Worm (Caenorhabditis elegans) whole organism, L4/young adult: ENCODE data around the gene F46G11.2.

Experiments used
- W03F9.2 ChIP-seq: fragments of 150-350 bp; optimal IDR thresholded peaks from 2 replicates; lab custom pipeline; 2014; ENCODE audit warnings: missing biosample characterization, missing genetic modification characterization
- him-1 ChIP-seq: sonication (generic microtip); optimal IDR thresholded peaks from 2 replicates; lab custom pipeline; 2016; ENCODE audit warnings: missing genotype, missing genetic modification reagents, missing genetic modification characterization, missing compliant biosample characterization

DNA sequence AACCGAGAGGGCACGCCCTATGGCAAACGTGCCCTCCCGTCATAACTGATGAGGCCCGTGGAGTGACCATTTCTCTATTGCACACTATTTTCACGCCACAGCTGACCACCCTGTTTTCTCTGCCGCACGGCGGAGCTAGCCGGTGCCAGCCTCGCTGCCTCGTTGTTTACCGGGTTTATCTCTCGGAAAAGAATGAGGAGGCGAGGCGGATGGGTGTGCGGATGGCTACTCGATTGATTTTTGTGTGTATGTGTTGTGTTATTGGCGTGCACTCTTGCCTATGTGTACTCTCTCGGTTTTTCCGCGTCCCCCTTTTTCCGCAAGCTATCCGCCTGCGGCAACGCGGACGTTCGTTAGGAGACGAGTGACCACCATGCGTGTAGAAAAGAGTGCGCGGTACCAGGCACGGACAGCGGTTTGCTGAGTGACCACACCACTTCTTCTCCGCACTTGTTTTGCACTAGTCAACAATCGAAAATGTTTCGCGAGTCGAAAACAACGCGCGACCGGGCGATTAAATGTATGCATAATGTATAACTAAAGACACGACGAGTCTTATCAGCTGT is 24.1 kb downstream of the F46G11.2 start:
- no peak for TF ChIP-seq him-1 (tag; lab: Kevin White, UChicago)
- TF ChIP-seq W03F9.2 (tag; lab: Kevin White, UChicago): no peak
